Worm (Caenorhabditis elegans) whole organism, dauer: ENCODE results near the gene syx-18.

Experiments used
- unc-62 ChIP-seq: sonication (generic microtip); optimal IDR thresholded peaks from 2 replicates; lab custom pipeline; 2017; ENCODE audit warnings: missing biosample characterization, missing genetic modification reagents, missing genetic modification characterization

syx-18 gene

ce11 chrV:6655174-6655573 is at the start of gene syx-18:
Gene syx-18 (minus strand): TSS chrV:6655449.
- no peak for TF ChIP-seq unc-62

DNA sequence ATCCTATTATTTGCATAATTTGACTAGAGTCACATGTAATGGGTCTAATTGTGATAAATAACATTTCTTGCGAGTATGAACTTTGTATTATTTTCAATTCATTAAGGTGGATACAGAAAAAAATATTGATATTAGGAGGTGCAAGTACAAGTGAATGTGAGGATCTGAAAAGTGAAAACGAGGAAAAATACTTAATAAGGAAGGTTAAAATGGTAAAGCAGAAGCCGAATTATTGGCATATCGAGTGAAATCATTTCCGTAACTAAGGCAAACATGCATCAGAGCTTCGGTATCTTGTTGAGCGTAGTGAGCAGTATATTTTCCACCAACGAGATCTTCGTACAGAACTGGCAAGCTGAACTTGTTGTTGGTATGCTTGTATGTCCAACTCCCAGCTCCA is 49.2 kb upstream of the syx-18 start:
- TF ChIP-seq unc-62: no peak

DNA sequence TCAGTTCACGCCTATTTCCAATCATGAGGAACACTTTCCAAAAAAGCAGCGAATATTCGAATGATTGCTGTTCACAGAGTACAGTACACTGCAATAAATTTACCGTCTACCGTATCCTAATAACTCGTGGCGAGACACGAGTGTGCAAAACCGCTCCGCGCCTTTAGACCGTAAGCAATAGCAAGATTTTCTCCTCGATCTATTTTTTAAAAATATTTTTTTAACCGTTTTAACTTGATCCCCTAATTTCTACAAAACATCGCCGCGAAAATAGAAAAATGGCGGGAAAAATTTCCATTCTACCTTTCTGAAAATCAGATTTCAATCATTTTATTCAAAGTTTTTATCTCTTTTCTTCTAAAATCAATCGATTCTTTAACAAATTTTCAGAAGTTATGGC is 47.4 kb upstream of the syx-18 start, which contains the start of gene era-1:
Gene era-1 (plus strand): TSS at position 366 of the 400 bp plus-strand sequence.
- no peak for TF ChIP-seq unc-62

DNA sequence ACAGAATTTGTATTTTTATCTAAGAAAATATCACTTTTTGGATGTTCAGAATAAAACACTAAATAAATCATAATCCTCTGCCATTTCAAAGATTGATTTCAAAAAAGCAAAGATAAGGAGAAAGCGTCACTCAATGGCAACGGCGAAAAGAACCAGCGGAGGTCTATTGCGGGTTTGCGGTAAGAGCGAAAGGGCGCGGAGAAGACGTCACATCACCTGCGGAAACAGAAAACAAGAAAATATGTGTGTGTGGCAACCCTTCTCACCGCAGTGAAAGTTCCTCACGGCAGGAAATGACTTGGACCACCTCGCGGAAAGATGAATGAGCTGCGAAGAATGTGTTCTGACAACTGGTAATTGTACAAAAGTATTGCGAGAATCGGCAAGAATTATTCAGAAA is 44.6 kb upstream of the syx-18 start:
- TF ChIP-seq unc-62: no peak

ce11 chrV:6699021-6699420 is 43.8 kb upstream of the syx-18 start:
- TF ChIP-seq unc-62: no peak

ce11 chrV:6697552-6697951 is 42.3 kb upstream of the syx-18 start, which contains the start of gene W02F12.2:
Gene W02F12.2 (minus strand): TSS chrV:6697652.
- no peak for TF ChIP-seq unc-62

- TF ChIP-seq unc-62: no peak
Observed at ce11 chrV:6694668-6695067, 39.4 kb upstream of the syx-18 start, which contains the start of gene W02F12.8. Gene W02F12.8 (minus strand): TSS chrV:6694768.

DNA sequence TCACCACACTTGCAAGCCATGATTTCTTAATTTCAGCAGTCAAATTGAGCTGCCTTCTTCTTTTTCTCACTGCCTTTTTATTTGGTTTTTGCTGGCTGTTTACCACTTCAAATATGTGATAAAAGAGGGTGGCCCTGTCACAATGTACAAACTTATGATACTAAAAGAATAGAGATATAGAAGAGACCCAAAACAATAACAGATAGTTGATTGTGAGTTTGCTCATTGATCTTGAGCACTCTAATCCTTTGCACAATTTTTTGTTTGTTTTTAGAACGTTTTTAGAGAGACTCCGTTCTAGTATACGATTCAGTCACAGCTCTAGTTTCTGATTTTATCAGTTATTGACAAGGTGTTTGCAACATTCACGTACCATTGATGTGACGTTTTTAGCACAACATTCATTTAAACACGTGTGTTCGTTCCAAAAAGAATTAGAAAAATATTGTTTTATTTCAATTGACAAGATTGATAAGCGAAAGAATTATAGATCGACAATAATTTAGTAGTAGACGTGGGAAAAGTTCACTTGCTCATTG is 36.6 kb upstream of the syx-18 start, which contains the start of gene mtl-1:
Gene mtl-1 (minus strand): TSS at position 51 of the 539 bp plus-strand sequence.
- no peak for TF ChIP-seq unc-62

DNA sequence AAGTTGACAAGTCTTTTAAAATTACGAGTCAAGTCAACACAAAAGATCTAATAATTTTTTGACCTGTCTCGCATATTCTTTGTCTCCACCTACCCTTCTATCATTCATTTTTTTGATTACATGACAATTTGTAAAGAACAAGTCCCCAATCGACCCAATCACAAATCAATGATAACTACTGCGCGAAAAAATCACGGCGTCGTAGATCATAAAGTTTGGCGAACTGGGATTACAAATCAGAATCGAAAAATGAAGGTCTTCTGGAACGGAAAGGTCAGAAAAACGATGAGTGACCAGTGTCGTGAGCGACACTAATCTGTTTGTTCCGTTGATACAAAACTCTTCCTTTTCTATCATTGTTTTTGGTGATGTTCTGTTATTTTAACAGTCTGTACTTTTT is 34.8 kb upstream of the syx-18 start:
- no peak for TF ChIP-seq unc-62

DNA sequence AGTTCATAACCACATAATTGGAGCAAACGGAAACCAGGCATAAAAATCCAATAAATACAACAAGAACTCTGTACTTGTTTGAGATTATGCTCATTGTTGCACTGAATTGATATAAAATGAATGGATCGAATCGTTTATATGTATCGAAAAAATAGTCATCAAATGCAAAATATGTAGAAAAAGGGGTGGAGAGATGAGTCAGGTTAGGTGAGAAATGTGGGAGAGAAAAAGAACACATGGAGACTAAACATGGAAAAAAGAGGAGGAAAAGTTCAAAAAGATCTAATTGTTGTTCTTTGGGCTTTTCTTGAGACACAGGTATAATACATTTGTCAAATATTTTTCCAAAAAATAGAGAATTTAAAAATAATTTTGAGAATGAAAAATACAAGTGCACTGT is 33.1 kb upstream of the syx-18 start, which contains the start of gene K11G9.5:
Gene K11G9.5 (minus strand): TSS at position 101 of the 400 bp plus-strand sequence.
- no peak for TF ChIP-seq unc-62

- no peak for TF ChIP-seq unc-62
Observed at ce11 chrV:6685963-6686362, 30.7 kb upstream of the syx-18 start.

DNA sequence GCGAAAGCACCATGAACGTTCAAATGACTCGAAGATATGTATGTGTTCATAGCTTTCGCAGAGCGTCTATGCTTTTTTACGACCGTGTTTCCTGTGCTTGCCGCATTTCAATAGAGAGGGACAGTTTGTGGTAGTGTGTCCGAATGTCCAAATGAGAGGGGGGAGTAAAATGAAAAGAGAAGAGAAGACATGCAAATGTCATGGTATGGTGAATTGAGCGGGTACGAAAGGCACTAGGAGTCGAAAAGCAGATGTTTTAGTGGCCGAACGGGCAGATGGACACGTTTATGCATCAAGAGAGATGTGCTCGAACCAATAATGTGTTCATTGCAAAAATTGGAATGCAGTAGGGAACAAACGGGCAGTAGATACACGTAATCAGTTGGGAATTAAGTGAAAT is 30.2 kb upstream of the syx-18 start:
- no peak for TF ChIP-seq unc-62

ce11 chrV:6684541-6684940 is 29.3 kb upstream of the syx-18 start:
- TF ChIP-seq unc-62: no peak

DNA sequence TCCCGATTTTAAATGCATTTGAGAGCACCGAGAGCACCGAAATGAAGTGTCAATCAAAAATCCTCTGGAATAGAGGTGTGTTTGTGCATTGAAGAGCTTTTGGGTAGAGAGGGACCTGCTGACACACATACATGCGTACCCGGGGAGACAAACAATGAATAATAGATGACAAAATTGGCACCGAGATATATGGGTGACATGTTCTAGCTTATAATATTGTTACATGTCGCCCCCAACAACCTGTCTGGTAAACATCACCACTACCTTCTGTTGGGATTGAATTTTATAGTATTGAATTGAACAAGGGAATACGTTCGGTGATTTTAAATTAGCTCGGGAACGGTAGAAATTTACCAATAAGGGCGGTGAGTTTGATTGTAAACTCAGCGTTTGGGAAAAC is 28.5 kb upstream of the syx-18 start:
- TF ChIP-seq unc-62: no peak

- no peak for TF ChIP-seq unc-62
Observed at ce11 chrV:6683282-6683681, 28.0 kb upstream of the syx-18 start.

DNA sequence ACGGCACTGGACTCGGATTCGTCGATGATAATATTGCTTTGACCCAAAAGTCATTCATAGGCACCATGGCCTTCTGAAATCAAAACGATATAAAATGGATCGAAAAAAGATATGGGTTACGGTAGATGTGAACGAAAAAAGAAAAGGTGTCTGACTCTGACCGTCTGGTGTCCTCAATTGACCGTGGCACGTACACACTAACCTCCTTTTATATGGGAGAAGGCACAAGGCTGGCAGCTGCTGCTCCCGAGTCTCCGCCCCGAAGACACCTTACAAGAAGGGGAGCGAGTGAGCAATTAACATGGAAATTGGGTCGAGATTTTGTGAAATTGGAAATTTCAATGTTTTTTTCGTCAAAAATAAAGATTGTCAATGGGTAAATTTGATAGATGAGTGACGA is 26.3 kb upstream of the syx-18 start, which contains the start of gene egl-46:
Gene egl-46 (minus strand): TSS at position 73 of the 400 bp plus-strand sequence.
- TF ChIP-seq unc-62: no peak

ce11 chrV:6676158-6676849 is 21.1 kb upstream of the syx-18 start, which contains the start of gene cest-34:
Gene cest-34 (plus strand): TSS chrV:6676799.
- TF ChIP-seq unc-62: no peak

DNA sequence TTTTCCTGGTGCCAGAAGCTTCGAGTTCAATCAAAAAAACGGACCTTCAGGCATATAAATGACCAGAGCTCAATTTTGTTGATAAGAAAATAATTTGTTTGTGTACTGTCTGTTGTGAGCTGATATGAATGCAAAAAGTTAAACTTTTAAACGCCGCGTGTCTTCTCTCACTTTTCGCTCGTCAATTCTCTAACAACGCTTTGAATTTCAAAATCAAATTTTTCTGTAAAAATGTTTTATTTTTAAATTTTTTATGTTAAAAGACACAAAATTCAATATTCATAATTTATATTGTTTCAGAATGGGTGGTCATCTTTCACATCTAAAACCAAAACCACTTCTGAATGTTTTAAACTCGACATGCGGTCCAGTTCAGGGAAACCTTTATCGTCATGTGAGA is 18.7 kb upstream of the syx-18 start, which contains the start of gene cest-31:
Gene cest-31 (plus strand): TSS at position 301 of the 400 bp plus-strand sequence.
- no peak for TF ChIP-seq unc-62
